Worm (Caenorhabditis elegans) whole organism, L1 larva: ENCODE measurements around the gene C02B8.12.

Source experiments
- C16A3.4 ChIP-seq: fragments of 150-350 bp; optimal IDR thresholded peaks from 2 replicates; lab custom pipeline; 2014; ENCODE audit warnings: missing biosample characterization, missing genetic modification characterization
- F16B12.6 ChIP-seq: fragments of 150-350 bp; optimal IDR thresholded peaks from 2 replicates; lab custom pipeline; 2014; ENCODE audit warnings: missing biosample characterization, missing genetic modification characterization
- aly-2 ChIP-seq: fragments of 150-350 bp; optimal IDR thresholded peaks from 2 replicates; lab custom pipeline; 2014; ENCODE audit warnings: missing biosample characterization, missing genetic modification characterization
- ama-1 ChIP-seq: fragments of 150-350 bp; optimal IDR thresholded peaks from 2 replicates; lab custom pipeline; 2014
- ceh-63 ChIP-seq: fragments of 200-800 bp; sonication (Bioruptor generic); optimal IDR thresholded peaks from 2 replicates; lab custom pipeline; 2018; ENCODE audit warnings: mild to moderate bottlenecking, missing genetic modification characterization, missing compliant biosample characterization
- ceh-8 ChIP-seq: fragments of 200-800 bp; sonication (Bioruptor generic); optimal IDR thresholded peaks from 2 replicates; lab custom pipeline; 2018; ENCODE audit warnings: mild to moderate bottlenecking, missing genetic modification characterization, moderate library complexity, missing compliant biosample characterization
- ceh-82 ChIP-seq, 3 experiments: fragments of 150-350 bp in 1 of 3; sonication (generic microtip) in 2 of 3; optimal IDR thresholded peaks; 2 replicates each; lab custom pipeline; 2014 to 2017; ENCODE audit warnings: missing biosample characterization in 3 of 3, missing genetic modification characterization in 3 of 3
- ceh-90 ChIP-seq: sonication (generic microtip); optimal IDR thresholded peaks from 2 replicates; lab custom pipeline; 2016; ENCODE audit warnings: missing genetic modification characterization, missing compliant biosample characterization
- ces-1 ChIP-seq: fragments of 150-350 bp; optimal IDR thresholded peaks from 2 replicates; lab custom pipeline; 2014; ENCODE audit warnings: missing biosample characterization, missing genetic modification reagents, missing genetic modification characterization
- dsc-1 ChIP-seq: sonication (generic microtip); optimal IDR thresholded peaks from 2 replicates; lab custom pipeline; 2016; ENCODE audit warnings: mild to moderate bottlenecking, missing genetic modification characterization, missing compliant biosample characterization
- efl-3 ChIP-seq: fragments of 200-800 bp; sonication (Bioruptor generic); optimal IDR thresholded peaks from 2 replicates; lab custom pipeline; 2018; ENCODE audit warnings: mild to moderate bottlenecking, missing genetic modification characterization, missing compliant biosample characterization
- egl-13 ChIP-seq: sonication (generic microtip); optimal IDR thresholded peaks from 2 replicates; lab custom pipeline; 2016; ENCODE audit warnings: missing genotype, missing genetic modification reagents, missing genetic modification characterization, missing compliant biosample characterization
- elt-2 ChIP-seq: sonication (generic microtip); optimal IDR thresholded peaks from 2 replicates; lab custom pipeline; 2016; ENCODE audit warnings: missing genetic modification characterization, mild to moderate bottlenecking, inconsistent platforms, missing compliant biosample characterization, missing genetic modification reagents
- elt-3 ChIP-seq, 6 experiments: fragments of 150-350 bp in 1 of 6; sonication (generic microtip); optimal IDR thresholded peaks; 2 replicates each; lab custom pipeline; 2017 to 2018; ENCODE audit warnings: missing biosample characterization in 6 of 6, missing genetic modification characterization in 6 of 6, inconsistent platforms in 1 of 6
- ets-5 ChIP-seq: fragments of 200-800 bp; sonication (Bioruptor generic); IDR thresholded peaks from 2 replicates; pipeline ENCODE4 v1.3.6; 2022; ENCODE audit warnings: missing genetic modification characterization, missing compliant biosample characterization
- fkh-10 ChIP-seq: sonication (generic microtip); optimal IDR thresholded peaks from 2 replicates; lab custom pipeline; 2017; ENCODE audit warnings: missing biosample characterization, missing genetic modification reagents, missing genetic modification characterization
- fkh-8 ChIP-seq: sonication (generic microtip); optimal IDR thresholded peaks from 2 replicates; lab custom pipeline; 2016; ENCODE audit warnings: mild to moderate bottlenecking, missing genetic modification characterization, missing compliant biosample characterization
- fos-1 ChIP-seq: fragments of 150-350 bp; optimal IDR thresholded peaks from 2 replicates; lab custom pipeline; 2014; ENCODE audit warnings: missing biosample characterization, missing genetic modification characterization
- grh-1 ChIP-seq: fragments of 200-800 bp; sonication (Bioruptor generic); IDR thresholded peaks from 2 replicates; pipeline ENCODE4 v1.3.6; 2022; ENCODE audit warnings: missing genetic modification reagents, missing genetic modification characterization, missing compliant biosample characterization
- hlh-17 ChIP-seq: fragments of 200-800 bp; sonication (Bioruptor generic); optimal IDR thresholded peaks from 2 replicates; lab custom pipeline; 2018; ENCODE audit warnings: missing genetic modification characterization, mild to moderate bottlenecking, missing compliant biosample characterization, moderate library complexity, borderline replicate concordance
- hpl-2 ChIP-seq: fragments of 150-350 bp; optimal IDR thresholded peaks from 2 replicates; lab custom pipeline; 2014; ENCODE audit warnings: missing biosample characterization, missing genetic modification reagents, missing genetic modification characterization
- irx-1 ChIP-seq: sonication (generic microtip); optimal IDR thresholded peaks from 2 replicates; lab custom pipeline; 2016; ENCODE audit warnings: missing genetic modification characterization, missing compliant biosample characterization
- isw-1 ChIP-seq: fragments of 200-800 bp; sonication (Bioruptor generic); IDR thresholded peaks from 2 replicates; pipeline ENCODE4 v1.3.6; 2022; ENCODE audit warnings: missing genetic modification characterization, missing compliant biosample characterization
- lin-13 ChIP-seq: fragments of 150-350 bp; optimal IDR thresholded peaks from 2 replicates; lab custom pipeline; 2014; ENCODE audit warnings: missing biosample characterization, missing genetic modification reagents, missing genetic modification characterization
- lin-14 ChIP-seq: fragments of 200-800 bp; sonication (Bioruptor generic); optimal IDR thresholded peaks from 2 replicates; lab custom pipeline; 2018; ENCODE audit warnings: mild to moderate bottlenecking, missing genetic modification characterization, moderate library complexity, missing compliant biosample characterization
- lsy-2 ChIP-seq, 2 experiments: fragments of 150-350 bp; optimal IDR thresholded peaks; 2 replicates each; lab custom pipeline; 2014; ENCODE audit warnings: missing biosample characterization in 2 of 2, missing genetic modification characterization in 2 of 2
- mab-9 ChIP-seq: fragments of 200-800 bp; sonication (Bioruptor generic); IDR thresholded peaks from 2 replicates; pipeline ENCODE4 v1.3.6; 2022; ENCODE audit warnings: missing genetic modification reagents, missing genetic modification characterization, missing compliant biosample characterization
- mef-2 ChIP-seq: fragments of 150-350 bp; optimal IDR thresholded peaks from 2 replicates; lab custom pipeline; 2014; ENCODE audit warnings: missing biosample characterization, missing genetic modification characterization
- mep-1 ChIP-seq: fragments of 150-350 bp; optimal IDR thresholded peaks from 2 replicates; lab custom pipeline; 2014; ENCODE audit warnings: missing biosample characterization, missing genetic modification characterization
- nhr-11 ChIP-seq: fragments of 150-350 bp; optimal IDR thresholded peaks from 2 replicates; lab custom pipeline; 2014; ENCODE audit warnings: missing biosample characterization, missing genetic modification characterization
- nhr-12 ChIP-seq: sonication (generic microtip); optimal IDR thresholded peaks from 2 replicates; lab custom pipeline; 2017; ENCODE audit warnings: missing biosample characterization, missing genetic modification characterization
- nhr-20 ChIP-seq: sonication (generic microtip); optimal IDR thresholded peaks from 2 replicates; lab custom pipeline; 2016; ENCODE audit warnings: mild to moderate bottlenecking, missing genetic modification characterization, missing compliant biosample characterization
- nhr-237 ChIP-seq: fragments of 150-350 bp; optimal IDR thresholded peaks from 2 replicates; lab custom pipeline; 2014; ENCODE audit warnings: missing biosample characterization, missing genetic modification characterization
- nhr-28 ChIP-seq: fragments of 150-350 bp; optimal IDR thresholded peaks from 2 replicates; lab custom pipeline; 2014; ENCODE audit warnings: missing biosample characterization, missing genetic modification characterization
- nhr-47 ChIP-seq: sonication (generic microtip); optimal IDR thresholded peaks from 2 replicates; lab custom pipeline; 2016; ENCODE audit warnings: mild to moderate bottlenecking, missing genetic modification characterization, moderate library complexity, missing compliant biosample characterization
- nhr-76 ChIP-seq: sonication (generic microtip); optimal IDR thresholded peaks from 2 replicates; lab custom pipeline; 2017; ENCODE audit warnings: missing biosample characterization, missing genetic modification characterization
- nhr-77 ChIP-seq: fragments of 150-350 bp; optimal IDR thresholded peaks from 2 replicates; lab custom pipeline; 2014; ENCODE audit warnings: missing biosample characterization, missing genetic modification characterization
- nhr-90 ChIP-seq: sonication (generic microtip); optimal IDR thresholded peaks from 2 replicates; lab custom pipeline; 2016; ENCODE audit warnings: mild to moderate bottlenecking, missing genetic modification characterization, missing compliant biosample characterization; ENCODE audit not compliant: poor library complexity
- skn-1 ChIP-seq: fragments of 150-350 bp; optimal IDR thresholded peaks from 2 replicates; lab custom pipeline; 2014; ENCODE audit warnings: missing biosample characterization, missing genetic modification characterization
- snpc-4 ChIP-seq: fragments of 150-350 bp; optimal IDR thresholded peaks from 2 replicates; lab custom pipeline; 2014; ENCODE audit warnings: missing biosample characterization, missing genetic modification characterization
- sox-4 ChIP-seq: sonication (generic microtip); optimal IDR thresholded peaks from 2 replicates; lab custom pipeline; 2016; ENCODE audit warnings: missing genetic modification characterization, missing compliant biosample characterization
- sptf-1 ChIP-seq: fragments of 150-350 bp; optimal IDR thresholded peaks from 2 replicates; lab custom pipeline; 2014; ENCODE audit warnings: missing biosample characterization, missing genetic modification characterization
- swsn-7 ChIP-seq: sonication (generic microtip); optimal IDR thresholded peaks from 2 replicates; lab custom pipeline; 2016; ENCODE audit warnings: missing genetic modification characterization, missing compliant biosample characterization
- unc-130 ChIP-seq: fragments of 150-350 bp; optimal IDR thresholded peaks from 2 replicates; lab custom pipeline; 2017; ENCODE audit warnings: missing biosample characterization, missing genetic modification characterization, inconsistent platforms
- unc-62 ChIP-seq: fragments of 150-350 bp; optimal IDR thresholded peaks from 2 replicates; lab custom pipeline; 2014; ENCODE audit warnings: missing biosample characterization, missing genetic modification reagents, missing genetic modification characterization
- unc-98 ChIP-seq: fragments of 200-800 bp; sonication (Bioruptor generic); IDR thresholded peaks from 2 replicates; pipeline ENCODE4 v1.3.6; 2022; ENCODE audit warnings: missing genetic modification characterization, missing compliant biosample characterization
- vab-15 ChIP-seq: sonication (generic microtip); optimal IDR thresholded peaks from 2 replicates; lab custom pipeline; 2017; ENCODE audit warnings: missing genotype, mild to moderate bottlenecking, missing genetic modification characterization, missing compliant biosample characterization
- zip-4 ChIP-seq: fragments of 200-800 bp; sonication (Bioruptor generic); optimal IDR thresholded peaks from 2 replicates; lab custom pipeline; 2018; ENCODE audit warnings: mild to moderate bottlenecking, missing genetic modification characterization, moderate library complexity, missing compliant biosample characterization
- ztf-11 ChIP-seq, 2 experiments: sonication (generic microtip); optimal IDR thresholded peaks; 2 replicates each; lab custom pipeline; 2016 to 2017; ENCODE audit warnings: missing genetic modification characterization in 2 of 2, missing biosample characterization in 1 of 2, missing compliant biosample characterization in 1 of 2

Gene C02B8.12

ce11 chrX:8083330-8083729 lies 39.8 kb downstream of the C02B8.12 start:
- TF ChIP-seq hlh-17 (GFP tag; lab: Kevin White, UChicago) (no peak), elt-2 (tag; lab: Kevin White, UChicago) (peak; percentile 28), egl-13 (tag; lab: Kevin White, UChicago) (peak; percentile 2), ceh-8 (GFP tag; lab: Kevin White, UChicago) (peak; percentile 21)
- TF ChIP-seq, all 84 proteins: peak for 3

ce11 chrX:8082703-8083102 lies 40.5 kb downstream of the C02B8.12 start:
- TF ChIP-seq sox-4 (tag; lab: Kevin White, UChicago) (no peak), lsy-2 (tag; optimal IDR thresholded peaks at IDR 0.05; lab: Kevin White, UChicago) (no peak), fkh-10 (GFP tag; lab: Kevin White, UChicago) (no peak), ceh-90 (tag; lab: Kevin White, UChicago) (no peak), mef-2 (tag; lab: Kevin White, UChicago) (no peak), dsc-1 (no peak), irx-1 (tag; lab: Kevin White, UChicago) (no peak), grh-1 (GFP tag; lab: Robert Waterston, UW) (no peak), swsn-7 (tag; lab: Kevin White, UChicago) (no peak), elt-3 (tag; optimal IDR thresholded peaks at IDR 0.05; lab: Kevin White, UChicago) (no peak), nhr-90 (tag; lab: Kevin White, UChicago) (no peak), unc-130 (tag; lab: Kevin White, UChicago) (no peak), ama-1 (lab: Kevin White, UChicago) (no peak), nhr-20 (no peak), unc-62 (GFP tag; lab: Kevin White, UChicago) (no peak), efl-3 (GFP tag; lab: Kevin White, UChicago) (no peak), C16A3.4 (no peak), lin-14 (GFP tag; lab: Kevin White, UChicago) (no peak), vab-15 (no peak), mep-1 (tag; lab: Kevin White, UChicago) (no peak)

- TF ChIP-seq nhr-12 = no peak
- no peak for TF ChIP-seq snpc-4
- TF ChIP-seq nhr-76 (tag; lab: Kevin White, UChicago) = no peak
- no peak for TF ChIP-seq sptf-1 (tag; lab: Kevin White, UChicago)
- no peak for TF ChIP-seq F16B12.6
- TF ChIP-seq isw-1 (GFP tag; lab: Robert Waterston, UW) = no peak
- TF ChIP-seq mab-9 = no peak
- no peak for TF ChIP-seq vab-15
- TF ChIP-seq grh-1 (GFP tag; lab: Robert Waterston, UW) = no peak
- TF ChIP-seq ceh-63 (GFP tag; lab: Kevin White, UChicago) = no peak
- TF ChIP-seq efl-3 (GFP tag; lab: Kevin White, UChicago) = no peak
- TF ChIP-seq swsn-7 (tag; lab: Kevin White, UChicago) = no peak
- no peak for TF ChIP-seq hpl-2 (GFP tag; lab: Kevin White, UChicago)
- no peak for TF ChIP-seq nhr-77
- no peak for TF ChIP-seq zip-4 (GFP tag; lab: Kevin White, UChicago)
- TF ChIP-seq fos-1 (tag; lab: Kevin White, UChicago) = no peak
Measured at ce11 chrX:8078899-8079298, 44.3 kb downstream of the C02B8.12 start.

ce11 chrX:8078374-8078773 lies 44.8 kb downstream of the C02B8.12 start:
- no peak for TF ChIP-seq ceh-82 (tag; optimal IDR thresholded peaks at IDR 0.05; lab: Kevin White, UChicago)
- no peak for TF ChIP-seq nhr-47 (tag; lab: Kevin White, UChicago)
- TF ChIP-seq aly-2 = no peak
- no peak for TF ChIP-seq nhr-28 (tag; lab: Kevin White, UChicago)
- TF ChIP-seq ets-5 = no peak
- TF ChIP-seq lin-13 = no peak
- no peak for TF ChIP-seq nhr-20
- TF ChIP-seq fkh-8 (tag; lab: Kevin White, UChicago) = no peak
- TF ChIP-seq ztf-11 (tag; optimal IDR thresholded peaks at IDR 0.05; lab: Kevin White, UChicago) = no peak
- TF ChIP-seq grh-1 (GFP tag; lab: Robert Waterston, UW) = no peak
- no peak for TF ChIP-seq mep-1 (tag; lab: Kevin White, UChicago)
- no peak for TF ChIP-seq nhr-11
- TF ChIP-seq ces-1 = no peak
- no peak for TF ChIP-seq nhr-237
- no peak for TF ChIP-seq unc-98
- no peak for TF ChIP-seq skn-1 (tag; lab: Kevin White, UChicago)
- no peak for TF ChIP-seq nhr-77
- TF ChIP-seq mef-2 (tag; lab: Kevin White, UChicago) = no peak
- no peak for TF ChIP-seq fos-1 (tag; lab: Kevin White, UChicago)
